Fruit fly (Drosophila melanogaster): ENCODE results near the gene ttk.

DNA sequence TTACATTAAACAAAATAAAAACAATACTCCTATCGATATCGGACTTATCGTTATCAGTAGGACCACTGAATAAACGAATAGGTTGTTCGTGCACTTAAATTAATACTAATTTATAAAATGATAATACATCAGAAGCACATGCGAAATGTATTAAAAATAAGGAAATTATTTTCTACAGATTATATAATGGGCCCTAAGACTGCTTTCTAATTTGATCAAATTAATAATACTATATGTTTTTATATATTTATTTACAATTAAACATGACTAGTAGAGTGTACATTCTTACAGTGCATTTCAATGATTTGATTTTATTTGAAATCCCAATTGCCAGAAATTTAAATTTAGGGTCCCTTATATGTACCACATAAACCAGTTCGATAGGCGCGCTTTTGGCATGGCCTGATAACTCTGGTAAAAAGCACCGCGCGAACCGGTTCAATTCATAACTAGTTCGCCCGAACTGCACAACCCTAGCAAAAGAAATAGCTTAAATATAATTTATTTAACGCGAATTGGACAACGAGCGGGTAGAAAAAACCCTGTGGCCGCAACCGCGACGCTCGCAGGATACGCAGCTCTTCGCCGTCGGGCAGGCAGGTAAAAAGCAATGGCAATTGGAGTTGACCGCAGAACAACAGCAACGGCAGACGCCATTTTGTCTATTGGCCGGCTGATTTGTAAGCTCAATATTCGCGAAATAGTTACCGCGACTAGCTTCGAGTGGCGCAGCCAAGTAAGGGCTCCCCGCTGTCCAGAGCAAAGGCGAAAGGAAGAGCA, 63.1 kb downstream of the ttk start, which contains the start of the genes CG2126 and faf:
- TF ChIP-seq CG11762 (GFP tag; optimal IDR thresholded peaks at IDR 0.05; ENCODE audit: insufficient read depth) (peak; percentile 39), Eip75B (GFP tag; optimal IDR thresholded peaks at IDR 0.05) (no peak), Ets96B (tag; optimal IDR thresholded peaks at IDR 0.05) (peak; percentile 66), Smox (GFP tag; optimal IDR thresholded peaks at IDR 0.05) (no peak), achi (GFP tag; optimal IDR thresholded peaks at IDR 0.05) (no peak), Eip78C (GFP tag) (no peak), salr (GFP tag; optimal IDR thresholded peaks at IDR 0.05) (no peak), CG6163 (GFP tag; IDR thresholded peaks at IDR 0.05) (peak; percentile 64; the same call in 2 of the 3 replicates), pdm3 (GFP tag; optimal IDR thresholded peaks at IDR 0.05) (no peak), CG11902 (GFP tag; optimal IDR thresholded peaks at IDR 0.05) (no peak), lz (GFP tag; optimal IDR thresholded peaks at IDR 0.05) (peak; percentile 60), acj6 (GFP tag; optimal IDR thresholded peaks at IDR 0.05) (peak; percentile 68), OdsH (GFP tag; optimal IDR thresholded peaks at IDR 0.05) (no peak), Sox15 (GFP tag; optimal IDR thresholded peaks at IDR 0.05) (peak; percentile 55)

Measured in whole organism, prepupa.